Worm (Caenorhabditis elegans) whole organism, young adult: Measurements from ENCODE around the gene sng-1.

Experiments used
- B0019.2 ChIP-seq: fragments of 200-800 bp; sonication (Bioruptor generic); conservative IDR thresholded peaks from 2 replicates; pipeline ENCODE4 v1.3.6; 2022; ENCODE audit warnings: missing genetic modification reagents, missing genetic modification characterization, missing compliant biosample characterization
- B0336.3 ChIP-seq: fragments of 200-800 bp; sonication (Bioruptor generic); IDR thresholded peaks from 2 replicates; pipeline ENCODE4 v1.3.6; 2022; ENCODE audit warnings: missing genetic modification characterization, missing compliant biosample characterization
- F23B12.7 ChIP-seq: sonication (generic microtip); optimal IDR thresholded peaks from 2 replicates; lab custom pipeline; 2017; ENCODE audit warnings: missing genetic modification characterization, mild to moderate bottlenecking, missing compliant biosample characterization, antibody characterized with exemption, moderate library complexity; ENCODE audit not compliant: insufficient read depth
- F33H1.4 ChIP-seq: fragments of 200-800 bp; sonication (Bioruptor generic); IDR thresholded peaks from 2 replicates; pipeline ENCODE4 v1.3.6; 2022; ENCODE audit warnings: missing genetic modification reagents, missing genetic modification characterization, missing compliant biosample characterization
- K12H6.12 ChIP-seq: fragments of 200-800 bp; sonication (Bioruptor generic); optimal IDR thresholded peaks from 2 replicates; lab custom pipeline; 2018; ENCODE audit warnings: mild to moderate bottlenecking, missing genetic modification characterization, missing compliant biosample characterization
- Y53G8AR.9 ChIP-seq: fragments of 200-800 bp; sonication (Bioruptor generic); conservative IDR thresholded peaks from 2 replicates; pipeline ENCODE4 v1.3.6; 2022; ENCODE audit warnings: missing genetic modification reagents, missing genetic modification characterization, missing compliant biosample characterization
- ZK185.1 ChIP-seq: sonication (generic microtip); optimal IDR thresholded peaks from 2 replicates; lab custom pipeline; 2016; ENCODE audit warnings: mild to moderate bottlenecking, missing genetic modification characterization, missing compliant biosample characterization; ENCODE audit not compliant: poor library complexity, severe bottlenecking
- aptf-3 ChIP-seq: fragments of 200-800 bp; sonication (Bioruptor generic); IDR thresholded peaks from 2 replicates; pipeline ENCODE4 v1.3.6; 2022; ENCODE audit warnings: missing genetic modification characterization, missing compliant biosample characterization
- atf-7 ChIP-seq: sonication (generic microtip); optimal IDR thresholded peaks from 2 replicates; lab custom pipeline; 2017; ENCODE audit warnings: mild to moderate bottlenecking, missing genetic modification characterization, missing compliant biosample characterization
- athp-1 ChIP-seq: sonication (generic microtip); optimal IDR thresholded peaks from 2 replicates; lab custom pipeline; 2017; ENCODE audit warnings: mild to moderate bottlenecking, missing genetic modification characterization, missing compliant biosample characterization
- ccch-3 ChIP-seq: fragments of 200-800 bp; sonication (Bioruptor generic); optimal IDR thresholded peaks from 2 replicates; lab custom pipeline; 2018; ENCODE audit warnings: mild to moderate bottlenecking, missing genetic modification characterization, missing compliant biosample characterization
- cebp-1 ChIP-seq, 2 experiments: fragments of 200-800 bp in 1 of 2; sonication (Bioruptor generic) in 1 of 2; sonication (generic microtip) in 1 of 2; IDR thresholded peaks in 1 of 2; optimal IDR thresholded peaks in 1 of 2; 2 replicates each; pipeline versions ENCODE4 v1.3.6 to Lab custom; 2017 to 2022; ENCODE audit warnings: missing compliant biosample characterization in 2 of 2, missing genetic modification characterization in 2 of 2, mild to moderate bottlenecking in 1 of 2, missing genetic modification reagents in 1 of 2, moderate library complexity in 1 of 2
- cebp-2 ChIP-seq: fragments of 200-800 bp; sonication (Bioruptor generic); IDR thresholded peaks from 2 replicates; pipeline ENCODE4 v1.3.6; 2022; ENCODE audit warnings: missing genetic modification characterization, missing compliant biosample characterization
- ceh-100 ChIP-seq: fragments of 200-800 bp; sonication (Bioruptor generic); IDR thresholded peaks from 2 replicates; pipeline ENCODE4 v1.3.6; 2022; ENCODE audit warnings: missing genetic modification reagents, missing genetic modification characterization, missing compliant biosample characterization
- egl-44 ChIP-seq: fragments of 200-800 bp; sonication (Bioruptor generic); IDR thresholded peaks from 2 replicates; pipeline ENCODE4 v1.3.6; 2022; ENCODE audit warnings: missing genetic modification reagents, missing genetic modification characterization, missing compliant biosample characterization
- egrh-3 ChIP-seq: fragments of 200-800 bp; sonication (Bioruptor generic); IDR thresholded peaks from 2 replicates; pipeline ENCODE4 v1.3.6; 2022; ENCODE audit warnings: missing genetic modification reagents, missing genetic modification characterization, missing compliant biosample characterization
- hmg-1.2 ChIP-seq: fragments of 200-800 bp; sonication (Bioruptor generic); IDR thresholded peaks from 2 replicates; pipeline ENCODE4 v1.3.6; 2022; ENCODE audit warnings: missing genetic modification reagents, missing genetic modification characterization, missing compliant biosample characterization
- lag-1 ChIP-seq: fragments of 200-800 bp; sonication (Bioruptor generic); IDR thresholded peaks from 2 replicates; pipeline ENCODE4 v1.3.6; 2022; ENCODE audit warnings: missing genetic modification reagents, missing genetic modification characterization, missing compliant biosample characterization
- lin-54 ChIP-seq: fragments of 200-800 bp; sonication (Bioruptor generic); optimal IDR thresholded peaks from 2 replicates; lab custom pipeline; 2018; ENCODE audit warnings: mild to moderate bottlenecking, missing genetic modification characterization, missing compliant biosample characterization
- madf-10 ChIP-seq: sonication (generic microtip); optimal IDR thresholded peaks from 2 replicates; lab custom pipeline; 2016; ENCODE audit warnings: mild to moderate bottlenecking, missing genetic modification characterization, missing compliant biosample characterization
- mcd-1 ChIP-seq: fragments of 200-800 bp; sonication (Bioruptor generic); IDR thresholded peaks from 2 replicates; pipeline ENCODE4 v1.3.6; 2022; ENCODE audit warnings: missing genetic modification reagents, missing genetic modification characterization, missing compliant biosample characterization
- mel-28 ChIP-seq: sonication (generic microtip); optimal IDR thresholded peaks from 2 replicates; lab custom pipeline; 2016; ENCODE audit warnings: borderline replicate concordance, mild to moderate bottlenecking, missing genetic modification characterization, missing compliant biosample characterization
- nfya-2 ChIP-seq: fragments of 200-800 bp; sonication (Bioruptor generic); IDR thresholded peaks from 2 replicates; pipeline ENCODE4 v1.3.6; 2022; ENCODE audit warnings: missing genetic modification reagents, missing genetic modification characterization, missing compliant biosample characterization
- nfyb-1 ChIP-seq: fragments of 200-800 bp; sonication (Bioruptor generic); IDR thresholded peaks from 2 replicates; pipeline ENCODE4 v1.3.6; 2022; ENCODE audit warnings: missing genetic modification reagents, missing genetic modification characterization, missing compliant biosample characterization
- nhr-80 ChIP-seq: sonication (generic microtip); optimal IDR thresholded peaks from 2 replicates; lab custom pipeline; 2016; ENCODE audit warnings: missing genetic modification characterization, missing compliant biosample characterization
- pha-4 ChIP-seq: fragments of 150-350 bp; sonication (generic microtip); optimal IDR thresholded peaks from 2 replicates; lab custom pipeline; 2014; ENCODE audit warnings: missing biosample characterization, missing genetic modification reagents, missing genetic modification characterization
- rcor-1 ChIP-seq: fragments of 200-800 bp; sonication (Bioruptor generic); IDR thresholded peaks from 2 replicates; pipeline ENCODE4 v1.3.6; 2022; ENCODE audit warnings: missing genetic modification reagents, missing genetic modification characterization, missing compliant biosample characterization
- rec-8 ChIP-seq, 2 experiments: sonication (generic microtip); optimal IDR thresholded peaks; 2 replicates each; lab custom pipeline; 2016; ENCODE audit warnings: mild to moderate bottlenecking in 2 of 2, missing genetic modification characterization in 2 of 2, missing genetic modification reagents in 2 of 2, missing genotype in 2 of 2, missing biosample characterization in 1 of 2, missing compliant biosample characterization in 1 of 2, moderate library complexity in 1 of 2
- sptf-2 ChIP-seq: fragments of 200-800 bp; sonication (Bioruptor generic); optimal IDR thresholded peaks from 2 replicates; lab custom pipeline; 2018; ENCODE audit warnings: mild to moderate bottlenecking, missing genetic modification characterization, missing compliant biosample characterization
- unc-62 ChIP-seq: fragments of 150-350 bp; optimal IDR thresholded peaks from 2 replicates; lab custom pipeline; 2014; ENCODE audit warnings: missing biosample characterization, missing genetic modification reagents, missing genetic modification characterization
- xnd-1 ChIP-seq: sonication (generic microtip); optimal IDR thresholded peaks from 2 replicates; lab custom pipeline; 2016; ENCODE audit warnings: missing genotype, missing genetic modification reagents, missing genetic modification characterization, missing compliant biosample characterization
- zfh-2 ChIP-seq: fragments of 200-800 bp; sonication (Bioruptor generic); conservative IDR thresholded peaks from 2 replicates; pipeline ENCODE4 v1.3.6; 2022; ENCODE audit warnings: missing genetic modification reagents, missing genetic modification characterization, missing compliant biosample characterization
- ztf-18 ChIP-seq: sonication (generic microtip); optimal IDR thresholded peaks from 2 replicates; lab custom pipeline; 2016; ENCODE audit warnings: missing genotype, mild to moderate bottlenecking, missing genetic modification characterization, missing compliant biosample characterization
- ztf-6 ChIP-seq: fragments of 200-800 bp; sonication (Bioruptor generic); IDR thresholded peaks from 2 replicates; pipeline ENCODE4 v1.3.6; 2022; ENCODE audit warnings: missing genetic modification reagents, missing genetic modification characterization, missing compliant biosample characterization

Gene sng-1

DNA sequence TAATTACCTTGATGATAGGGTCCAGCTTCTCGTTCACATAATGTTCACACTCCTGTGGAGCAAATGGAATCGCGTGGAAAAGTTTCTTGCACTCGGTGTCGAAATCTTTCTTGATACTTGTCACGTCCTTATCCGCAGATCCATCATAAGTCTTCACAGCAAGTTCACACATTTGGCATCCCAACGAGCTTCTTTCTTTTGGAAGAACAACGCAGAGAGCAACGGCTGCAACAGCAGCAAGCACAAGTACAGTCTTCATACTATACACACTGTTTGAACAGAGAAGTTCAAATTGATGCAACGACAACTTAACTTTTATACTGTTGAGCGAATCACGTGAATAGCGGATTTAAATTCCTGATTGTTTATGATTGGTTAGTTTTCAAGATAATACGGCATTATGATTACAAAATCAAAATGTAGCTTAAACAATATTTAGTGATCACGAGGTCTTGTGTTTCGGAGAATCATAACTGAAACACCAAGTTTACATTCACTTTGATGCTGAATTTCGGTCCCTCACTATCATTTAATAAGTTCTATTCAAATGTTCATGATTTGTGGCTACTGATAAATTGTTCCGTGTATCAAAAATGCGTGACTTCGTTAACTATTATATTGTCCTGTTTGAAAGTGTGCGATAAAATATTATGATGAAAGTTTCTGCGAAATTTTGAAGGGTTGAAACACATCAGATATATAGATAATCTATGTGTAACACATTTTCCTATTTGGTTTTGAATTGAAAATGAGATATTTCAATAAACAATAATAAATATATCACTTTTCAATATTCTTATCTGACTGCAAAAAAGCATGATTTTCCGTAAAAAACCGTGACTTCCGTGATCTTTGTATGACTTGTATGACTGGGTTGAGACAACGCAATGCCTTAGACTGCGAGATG, 10.7 kb upstream of the sng-1 start, which contains the start of the genes spp-2 and spp-6:
spp-2 (minus strand) TSS at position 334 of the 907 bp plus-strand sequence.
spp-6 (plus strand) TSS at position 857 of the 907 bp plus-strand sequence.
- peak; percentile 3 for TF ChIP-seq ZK185.1 (tag; lab: Kevin White, UChicago)
- peak; percentile 49 for TF ChIP-seq atf-7 (tag; lab: Kevin White, UChicago)
- TF ChIP-seq xnd-1 (tag; lab: Kevin White, UChicago): no peak
- TF ChIP-seq lin-54 (GFP tag; lab: Kevin White, UChicago): peak; percentile 24
- TF ChIP-seq cebp-1 (GFP tag; IDR thresholded peaks at IDR 0.05; lab: Robert Waterston, UW): no peak
- peak; percentile 24 for TF ChIP-seq cebp-1 (tag; optimal IDR thresholded peaks at IDR 0.05; lab: Kevin White, UChicago)
- TF ChIP-seq rec-8 (tag; optimal IDR thresholded peaks at IDR 0.05; lab: Kevin White, UChicago): no peak
- TF ChIP-seq cebp-2: 0 out of 2 replicates have a peak, but pooled peaks have one; percentile 24
- 0 out of 2 replicates have a peak, but pooled peaks have one; percentile 16 for TF ChIP-seq mcd-1
- TF ChIP-seq egrh-3 (GFP tag; lab: Robert Waterston, UW): no peak
- 0 out of 2 replicates have a peak, but pooled peaks have one; percentile 21 for TF ChIP-seq egl-44 (GFP tag; lab: Robert Waterston, UW)
- TF ChIP-seq B0336.3: peak; percentile 35; the same call in 1 of the 2 replicates
- no peak for TF ChIP-seq unc-62
- no peak for TF ChIP-seq aptf-3 (GFP tag; lab: Robert Waterston, UW)
- 0 out of 2 replicates have a peak, but pooled peaks have one; percentile 6 for TF ChIP-seq hmg-1.2 (GFP tag; lab: Robert Waterston, UW)
- TF ChIP-seq Y53G8AR.9 (GFP tag; lab: Robert Waterston, UW): peak; percentile 79
- TF ChIP-seq nfyb-1 (GFP tag; lab: Robert Waterston, UW): peak; percentile 80
- TF ChIP-seq nhr-80 (tag; lab: Kevin White, UChicago): peak; percentile 74
- TF ChIP-seq ccch-3 (GFP tag; lab: Kevin White, UChicago): no peak

DNA sequence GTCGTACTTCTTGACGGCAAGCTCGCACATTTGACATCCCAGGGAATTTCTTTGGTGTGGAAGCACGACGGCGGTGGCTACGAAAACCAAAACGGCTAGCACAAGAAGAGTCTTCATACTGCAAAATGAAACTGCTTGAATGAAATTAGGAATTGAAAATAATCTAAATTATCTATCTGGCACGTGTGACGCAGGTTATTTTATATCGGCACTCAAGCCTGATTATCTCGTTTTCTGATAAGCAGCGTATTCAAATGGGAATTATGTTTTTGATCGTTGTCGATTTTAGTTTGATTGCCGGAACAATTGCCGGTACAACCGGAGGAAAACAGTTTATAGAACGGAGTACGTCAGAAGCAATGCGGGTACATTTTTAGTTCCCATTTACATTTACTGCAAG, 8.8 kb upstream of the sng-1 start, which contains the start of gene spp-4:
spp-4 (minus strand) TSS at position 118 of the 400 bp plus-strand sequence.
- no peak for TF ChIP-seq mel-28 (tag; lab: Kevin White, UChicago)
- TF ChIP-seq rcor-1 (GFP tag; lab: Robert Waterston, UW): no peak
- no peak for TF ChIP-seq lag-1 (GFP tag; lab: Robert Waterston, UW)
- no peak for TF ChIP-seq B0019.2 (GFP tag; lab: Robert Waterston, UW)
- no peak for TF ChIP-seq F23B12.7 (tag; lab: Kevin White, UChicago)
- TF ChIP-seq nfya-2 (GFP tag; lab: Robert Waterston, UW): no peak
- TF ChIP-seq ztf-18 (tag; lab: Kevin White, UChicago): no peak
- no peak for TF ChIP-seq zfh-2 (GFP tag; lab: Robert Waterston, UW)
- TF ChIP-seq ccch-3 (GFP tag; lab: Kevin White, UChicago): no peak
- no peak for TF ChIP-seq atf-7 (tag; lab: Kevin White, UChicago)
- no peak for TF ChIP-seq athp-1
- no peak for TF ChIP-seq pha-4 (tag; lab: Kevin White, UChicago)
- no peak for TF ChIP-seq sptf-2 (GFP tag; lab: Kevin White, UChicago)
- no peak for TF ChIP-seq ztf-6 (GFP tag; lab: Robert Waterston, UW)
- TF ChIP-seq unc-62: no peak
- no peak for TF ChIP-seq F33H1.4 (GFP tag; lab: Robert Waterston, UW)
- TF ChIP-seq ceh-100 (GFP tag; lab: Robert Waterston, UW): no peak
- no peak for TF ChIP-seq madf-10 (tag; lab: Kevin White, UChicago)
- TF ChIP-seq K12H6.12: no peak
- TF ChIP-seq cebp-2: no peak
